Worm (Caenorhabditis elegans) whole organism, mixed stage, embryonic: ENCODE data around the gene Y51A2A.4.

Source experiments
- bed-3 ChIP-seq: fragments of 200-800 bp; sonication (Bioruptor generic); optimal IDR thresholded peaks from 3 replicates; lab custom pipeline; 2018; ENCODE audit warnings: mild to moderate bottlenecking, missing genetic modification characterization, moderate library complexity, missing compliant biosample characterization
- cnd-1 ChIP-seq: fragments of 200-800 bp; sonication (Bioruptor generic); optimal IDR thresholded peaks from 2 replicates; lab custom pipeline; 2018; ENCODE audit warnings: mild to moderate bottlenecking, missing genetic modification characterization, missing compliant biosample characterization
- elt-3 ChIP-seq: fragments of 150-350 bp; optimal IDR thresholded peaks from 2 replicates; lab custom pipeline; 2014; ENCODE audit warnings: missing biosample characterization, missing genetic modification characterization
- lin-32 ChIP-seq: fragments of 200-800 bp; sonication (Bioruptor generic); optimal IDR thresholded peaks from 2 replicates; lab custom pipeline; 2018; ENCODE audit warnings: mild to moderate bottlenecking, missing genetic modification characterization, missing compliant biosample characterization
- lsy-2 ChIP-seq: fragments of 150-350 bp; optimal IDR thresholded peaks from 2 replicates; lab custom pipeline; 2014; ENCODE audit warnings: missing biosample characterization, missing genetic modification characterization
- nhr-12 ChIP-seq: fragments of 150-350 bp; optimal IDR thresholded peaks from 2 replicates; lab custom pipeline; 2014; ENCODE audit warnings: missing biosample characterization, missing genetic modification characterization
- nhr-237 ChIP-seq: fragments of 150-350 bp; optimal IDR thresholded peaks from 2 replicates; lab custom pipeline; 2014; ENCODE audit warnings: missing biosample characterization, missing genetic modification characterization
- nhr-28 ChIP-seq: fragments of 150-350 bp; optimal IDR thresholded peaks from 2 replicates; lab custom pipeline; 2014; ENCODE audit warnings: missing biosample characterization, missing genetic modification characterization
- nhr-76 ChIP-seq: sonication (generic microtip); optimal IDR thresholded peaks from 2 replicates; lab custom pipeline; 2017; ENCODE audit warnings: missing biosample characterization, missing genetic modification characterization
- snpc-4 ChIP-seq: fragments of 150-350 bp; optimal IDR thresholded peaks from 2 replicates; lab custom pipeline; 2014; ENCODE audit warnings: missing biosample characterization, missing genetic modification characterization
- unc-39 ChIP-seq: fragments of 150-350 bp; optimal IDR thresholded peaks from 2 replicates; lab custom pipeline; 2014; ENCODE audit warnings: missing biosample characterization, missing genetic modification characterization
- zip-8 ChIP-seq: fragments of 150-350 bp; optimal IDR thresholded peaks from 2 replicates; lab custom pipeline; 2014; ENCODE audit warnings: missing biosample characterization, missing genetic modification characterization
- ztf-11 ChIP-seq: fragments of 150-350 bp; optimal IDR thresholded peaks from 2 replicates; lab custom pipeline; 2014; ENCODE audit warnings: missing biosample characterization, missing genetic modification characterization

DNA sequence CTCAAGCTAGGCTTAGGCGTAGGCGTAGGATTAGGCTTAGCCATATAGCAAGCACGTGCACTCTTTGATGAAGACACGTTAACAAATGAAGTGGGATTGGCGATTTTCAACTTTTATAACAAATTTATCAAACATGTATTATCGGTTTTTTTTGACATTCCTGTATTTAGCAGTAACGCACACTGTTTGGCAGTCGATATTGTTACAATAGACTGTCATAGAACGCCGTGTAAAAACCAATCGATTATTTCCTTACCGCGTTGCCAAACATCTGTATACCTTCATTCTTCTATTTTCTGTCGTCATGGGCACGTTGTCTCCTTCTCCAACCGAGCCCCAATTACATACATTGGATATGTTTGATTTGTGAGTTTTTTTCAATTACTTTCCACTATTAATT, 27.6 kb downstream of the Y51A2A.4 start, which contains the start of gene fbxb-119:
- no peak for TF ChIP-seq unc-39 (tag; lab: Kevin White, UChicago)
- TF ChIP-seq nhr-76 (tag; lab: Kevin White, UChicago) = no peak
- TF ChIP-seq elt-3 (tag; lab: Kevin White, UChicago) = no peak
- TF ChIP-seq ztf-11 (tag; lab: Kevin White, UChicago) = no peak
- TF ChIP-seq bed-3 = no peak
- TF ChIP-seq nhr-237 = no peak
- no peak for TF ChIP-seq nhr-12 (tag; lab: Kevin White, UChicago)
- no peak for TF ChIP-seq snpc-4 (tag; lab: Kevin White, UChicago)
- no peak for TF ChIP-seq lin-32
- TF ChIP-seq lsy-2 (tag; lab: Kevin White, UChicago) = no peak
- no peak for TF ChIP-seq cnd-1 (tag; lab: Kevin White, UChicago)
- no peak for TF ChIP-seq zip-8 (tag; lab: Kevin White, UChicago)
- no peak for TF ChIP-seq nhr-28 (tag; lab: Kevin White, UChicago)
